Fruit fly (Drosophila melanogaster) whole organism, wandering third instar larva: Measurements from ENCODE around the gene RhoGEF4.

Experiments used
- Dfd ChIP-seq: fragments of >200 bp; optimal IDR thresholded peaks from 2 replicates; lab custom pipeline; 2017; ENCODE audit warnings: missing biosample characterization, missing genetic modification characterization
- Hr78 ChIP-seq: fragments of >200 bp; optimal IDR thresholded peaks from 2 replicates; lab custom pipeline; 2017; ENCODE audit warnings: missing biosample characterization, missing genetic modification characterization
- Mio ChIP-seq: sonication (Bioruptor generic); optimal IDR thresholded peaks from 2 replicates; lab custom pipeline; 2016; ENCODE audit warnings: missing biosample characterization, missing genetic modification characterization
- N ChIP-seq: fragments of >200 bp; optimal IDR thresholded peaks from 2 replicates; lab custom pipeline; 2018; ENCODE audit warnings: missing biosample characterization, missing external identifiers, missing genetic modification characterization
- OdsH ChIP-seq: fragments of 200-800 bp; sonication (Bioruptor generic); optimal IDR thresholded peaks from 2 replicates; lab custom pipeline; 2016; ENCODE audit warnings: missing biosample characterization, mild to moderate bottlenecking, missing genetic modification characterization
- Rel ChIP-seq, 2 experiments: fragments of 200-800 bp; sonication (Bioruptor generic) in 1 of 2; optimal IDR thresholded peaks; 2 replicates in 1 of 2; 3 replicates in 1 of 2; lab custom pipeline; 2016 to 2019; ENCODE audit warnings: mild to moderate bottlenecking in 2 of 2, missing biosample characterization in 2 of 2, missing genetic modification characterization in 2 of 2, moderate library complexity in 1 of 2
- br ChIP-seq: fragments of 200-800 bp; sonication (Bioruptor generic); optimal IDR thresholded peaks from 2 replicates; lab custom pipeline; 2016; ENCODE audit warnings: missing biosample characterization, missing genetic modification characterization
- foxo ChIP-seq, 2 experiments: fragments of 200-800 bp; sonication (Bioruptor generic); optimal IDR thresholded peaks; 2 replicates in 1 of 2; 3 replicates in 1 of 2; lab custom pipeline; 2016 to 2017; ENCODE audit warnings: missing biosample characterization in 2 of 2, missing genetic modification characterization in 2 of 2
- fru ChIP-seq: fragments of 200-800 bp; sonication (Bioruptor generic); optimal IDR thresholded peaks from 3 replicates; lab custom pipeline; 2016; ENCODE audit warnings: missing biosample characterization, mild to moderate bottlenecking, missing genetic modification characterization
- h ChIP-seq: fragments of 200-800 bp; sonication (Bioruptor generic); optimal IDR thresholded peaks from 3 replicates; lab custom pipeline; 2016; ENCODE audit warnings: missing biosample characterization, mild to moderate bottlenecking, missing genetic modification characterization
- lola ChIP-seq: fragments of >200 bp; optimal IDR thresholded peaks from 2 replicates; lab custom pipeline; 2017; ENCODE audit warnings: missing biosample characterization, missing genetic modification characterization
- tai ChIP-seq: sonication (Bioruptor generic); optimal IDR thresholded peaks from 2 replicates; lab custom pipeline; 2016; ENCODE audit warnings: missing biosample characterization, missing genetic modification characterization
- usp ChIP-seq: fragments of >200 bp; optimal IDR thresholded peaks from 2 replicates; lab custom pipeline; 2017; ENCODE audit warnings: missing biosample characterization, missing genetic modification characterization
- woc ChIP-seq: sonication (Bioruptor generic); optimal IDR thresholded peaks from 2 replicates; lab custom pipeline; 2016; ENCODE audit warnings: missing biosample characterization, mild to moderate bottlenecking, missing genetic modification characterization

DNA sequence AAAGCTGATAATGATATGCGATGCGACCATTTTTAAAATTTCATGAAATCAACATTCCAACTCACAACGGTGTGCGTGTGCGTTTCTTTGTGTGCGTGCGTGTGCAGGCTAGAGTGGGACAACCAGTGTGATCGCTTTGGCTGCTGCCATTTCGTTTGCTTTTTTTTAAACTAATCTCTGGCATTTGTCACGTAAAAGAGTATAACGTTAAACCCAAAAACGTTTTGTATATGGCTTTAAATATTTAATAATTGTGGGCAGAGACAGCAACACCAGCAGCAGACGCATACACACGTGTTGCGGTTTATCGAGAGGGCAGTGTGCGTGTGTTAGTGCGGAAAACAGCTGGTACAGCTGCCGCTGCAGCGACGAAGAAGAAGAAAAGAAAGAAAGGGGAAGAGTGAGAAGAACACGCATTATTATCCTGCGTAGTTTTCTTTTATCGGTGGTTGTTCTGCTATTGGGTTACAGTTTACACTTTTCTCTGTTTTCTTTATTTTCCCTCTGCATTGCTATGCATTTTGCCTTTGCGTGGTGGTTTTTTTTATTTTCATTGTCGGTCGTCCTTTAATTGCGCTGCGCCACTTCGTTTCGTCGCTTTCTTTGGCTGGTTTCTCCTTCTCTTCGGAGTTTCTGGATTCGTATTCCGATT, 47.1 kb upstream of the RhoGEF4 start:
- TF ChIP-seq tai (no peak), N (GFP tag; lab: Kevin White, UChicago) (peak; percentile 79), OdsH (GFP tag; lab: Kevin White, UChicago) (no peak), br (GFP tag; lab: Kevin White, UChicago) (no peak), h (GFP tag; lab: Kevin White, UChicago) (peak; percentile 41), Dfd (GFP tag; lab: Kevin White, UChicago) (no peak), lola (GFP tag; lab: Kevin White, UChicago) (no peak), foxo (GFP tag; optimal IDR thresholded peaks at IDR 0.05; lab: Kevin White, UChicago) (no peak), woc (no peak), Hr78 (GFP tag; lab: Kevin White, UChicago) (peak; percentile 7), fru (GFP tag; lab: Kevin White, UChicago) (no peak), usp (no peak), Rel (GFP tag; optimal IDR thresholded peaks at IDR 0.05; lab: Kevin White, UChicago) (no peak), Rel (tag; optimal IDR thresholded peaks at IDR 0.05; lab: Kevin White, UChicago) (peak; percentile 39), Mio (GFP tag; lab: Kevin White, UChicago) (no peak)
